Worm (Caenorhabditis elegans) whole organism, L2 larva: Measurements from ENCODE around the gene F14D7.14.

ENCODE experiments used
- aly-2 ChIP-seq: fragments of 150-350 bp; optimal IDR thresholded peaks from 2 replicates; lab custom pipeline; 2014; ENCODE audit warnings: missing biosample characterization, missing genetic modification characterization
- nhr-10 ChIP-seq: sonication (generic microtip); optimal IDR thresholded peaks from 2 replicates; lab custom pipeline; 2017; ENCODE audit warnings: missing biosample characterization, missing genetic modification characterization
- unc-39 ChIP-seq: fragments of 150-350 bp; optimal IDR thresholded peaks from 2 replicates; lab custom pipeline; 2014; ENCODE audit warnings: missing biosample characterization, missing genetic modification characterization

- TF ChIP-seq unc-39 (tag; lab: Kevin White, UChicago) (no peak), aly-2 (tag; lab: Kevin White, UChicago) (no peak), nhr-10 (no peak)
Measured at ce11 chrV:14341672-14342071, 31.9 kb downstream of the F14D7.14 start, which contains the start of gene F47B8.10.
